Worm (Caenorhabditis elegans): ENCODE data around the gene F10E9.10.

Gene F10E9.10

ce11 chrIII:8319100-8319499 is 983 bp downstream of the F10E9.10 start, which contains the start of gene F10E9.11 (continued):
- TF ChIP-seq egl-18 (GFP tag; IDR thresholded peaks at IDR 0.05) (no peak), F10E7.11 (tag; optimal IDR thresholded peaks at IDR 0.05) (no peak), Y53F4B.3 (GFP tag; IDR thresholded peaks at IDR 0.05) (no peak), B0019.2 (GFP tag; conservative IDR thresholded peaks at IDR 0.05) (peak; percentile 74), repo-1 (tag; optimal IDR thresholded peaks at IDR 0.05) (no peak), lag-1 (GFP tag; IDR thresholded peaks at IDR 0.05) (no peak), die-1 (tag; optimal IDR thresholded peaks at IDR 0.05) (no peak), sptf-2 (GFP tag; optimal IDR thresholded peaks at IDR 0.05) (no peak), T07F8.4 (tag; optimal IDR thresholded peaks at IDR 0.05) (no peak), ekl-4 (GFP tag; IDR thresholded peaks at IDR 0.05) (peak; percentile 62), hmg-1.2 (GFP tag; IDR thresholded peaks at IDR 0.05) (peak; percentile 96), mxl-1 (tag; optimal IDR thresholded peaks at IDR 0.05) (no peak), ztf-3 (GFP tag; optimal IDR thresholded peaks at IDR 0.05) (no peak), ztf-18 (tag; optimal IDR thresholded peaks at IDR 0.05) (peak; percentile 39), ama-1 (optimal IDR thresholded peaks at IDR 0.05) (no peak), ama-1 (GFP tag; optimal IDR thresholded peaks at IDR 0.05) (no peak), nfyb-1 (GFP tag; IDR thresholded peaks at IDR 0.05) (peak; percentile 64), hlh-12 (tag; optimal IDR thresholded peaks at IDR 0.05) (no peak), ceh-40 (GFP tag; IDR thresholded peaks at IDR 0.05) (0 out of 2 replicates have a peak, but pooled peaks have one; percentile 43), madf-8 (GFP tag; conservative IDR thresholded peaks at IDR 0.05) (peak; percentile 69), dpff-1 (tag; optimal IDR thresholded peaks at IDR 0.05) (no peak), xnd-1 (tag; optimal IDR thresholded peaks at IDR 0.05) (peak; percentile 32), fkh-3 (tag; optimal IDR thresholded peaks at IDR 0.05) (no peak), pbrm-1 (GFP tag; IDR thresholded peaks at IDR 0.05) (peak; percentile 78), nhr-27 (tag; optimal IDR thresholded peaks at IDR 0.05) (no peak), cebp-1 (GFP tag; IDR thresholded peaks at IDR 0.05) (0 out of 2 replicates have a peak, but pooled peaks have one; percentile 25), cebp-1 (tag; optimal IDR thresholded peaks at IDR 0.05) (no peak), madf-3 (GFP tag; IDR thresholded peaks at IDR 0.05) (peak; percentile 85; the same call in 1 of the 2 replicates), egrh-3 (GFP tag; IDR thresholded peaks at IDR 0.05) (0 out of 2 replicates have a peak, but pooled peaks have one; percentile 14), tbp1 (GFP tag; optimal IDR thresholded peaks at IDR 0.05) (peak; percentile 57), lin-40 (tag; optimal IDR thresholded peaks at IDR 0.05) (peak; percentile 42), nfya-2 (GFP tag; IDR thresholded peaks at IDR 0.05) (no peak), F39B2.1 (GFP tag; IDR thresholded peaks at IDR 0.05) (no peak), K11D2.4 (GFP tag; IDR thresholded peaks at IDR 0.05) (peak; percentile 58; the same call in 1 of the 2 replicates), mcd-1 (GFP tag; IDR thresholded peaks at IDR 0.05) (peak; percentile 71), bed-1 (GFP tag; IDR thresholded peaks at IDR 0.05) (no peak), athp-1 (tag; optimal IDR thresholded peaks at IDR 0.05) (peak; percentile 76), nhr-80 (tag; optimal IDR thresholded peaks at IDR 0.05) (no peak), D2030.7 (GFP tag; IDR thresholded peaks at IDR 0.05) (peak; percentile 70), F57A8.1 (GFP tag; optimal IDR thresholded peaks at IDR 0.05) (no peak), F55B11.4 (tag; optimal IDR thresholded peaks at IDR 0.05; ENCODE audit: borderline replicate concordance, insufficient read depth) (no peak), nfya-1 (tag; optimal IDR thresholded peaks at IDR 0.05; ENCODE audit: borderline replicate concordance, insufficient read depth) (no peak), C17E4.6 (GFP tag; IDR thresholded peaks at IDR 0.05) (0 out of 2 replicates have a peak, but pooled peaks have one; percentile 37)
